Worm (Caenorhabditis elegans) whole organism, L2 larva: ENCODE measurements around the gene sea-2.
A peak's percentile ranks its signal among the peaks of the same experiment; 100 is the strongest.

Experiments used
- ceh-82 ChIP-seq: fragments of 150-350 bp; optimal IDR thresholded peaks from 2 replicates; lab custom pipeline; 2014; ENCODE audit warnings: missing biosample characterization, missing genetic modification characterization
- dmd-4 ChIP-seq: sonication (generic microtip); optimal IDR thresholded peaks from 2 replicates; lab custom pipeline; 2017; ENCODE audit warnings: missing biosample characterization, missing genetic modification characterization
- fos-1 ChIP-seq: fragments of 150-350 bp; optimal IDR thresholded peaks from 2 replicates; lab custom pipeline; 2014; ENCODE audit warnings: missing biosample characterization, missing genetic modification characterization
- mab-5 ChIP-seq: fragments of 150-350 bp; optimal IDR thresholded peaks from 2 replicates; lab custom pipeline; 2014; ENCODE audit warnings: missing biosample characterization, missing genetic modification characterization
- mdl-1 ChIP-seq, 2 experiments: fragments of 150-350 bp in 1 of 2; sonication (generic microtip) in 1 of 2; optimal IDR thresholded peaks; 2 replicates each; lab custom pipeline; 2017; ENCODE audit warnings: missing biosample characterization in 2 of 2, missing genetic modification characterization in 2 of 2
- nhr-12 ChIP-seq: fragments of 150-350 bp; optimal IDR thresholded peaks from 2 replicates; lab custom pipeline; 2014; ENCODE audit warnings: missing biosample characterization, missing genetic modification characterization
- nhr-129 ChIP-seq: fragments of 150-350 bp; optimal IDR thresholded peaks from 2 replicates; lab custom pipeline; 2014; ENCODE audit warnings: missing biosample characterization, missing genetic modification characterization
- nhr-25 ChIP-seq: fragments of 150-350 bp; sonication (generic microtip); optimal IDR thresholded peaks from 3 replicates; lab custom pipeline; 2014; ENCODE audit warnings: missing biosample characterization, missing genetic modification characterization

ce11 chrII:3911284-3911683, 38.9 kb upstream of the sea-2 start:
- TF ChIP-seq fos-1 (tag; lab: Kevin White, UChicago) (peak; percentile 77), ceh-82 (tag; lab: Kevin White, UChicago) (no peak), dmd-4 (tag; lab: Kevin White, UChicago) (no peak), nhr-12 (tag; lab: Kevin White, UChicago) (no peak), mdl-1 (tag; optimal IDR thresholded peaks at IDR 0.05; lab: Kevin White, UChicago) (no peak), nhr-129 (tag; lab: Kevin White, UChicago) (peak; percentile 12), nhr-25 (no peak), mab-5 (tag; lab: Kevin White, UChicago) (no peak)
